Fruit fly (Drosophila melanogaster) whole organism, pupa: ENCODE results near the gene CG14322.

Experiments used
- CG10348 ChIP-seq: fragments of 200-800 bp; sonication (Bioruptor generic); IDR thresholded peaks from 2 replicates; pipeline ENCODE4 v1.3.6; 2022; ENCODE audit warnings: missing biosample characterization, missing genetic modification characterization
- CG12605 ChIP-seq: fragments of 200-800 bp; sonication (Bioruptor generic); IDR thresholded peaks from 2 replicates; pipeline ENCODE4 v1.3.6; 2022; ENCODE audit warnings: missing biosample characterization, missing genetic modification characterization
- CG13204 ChIP-seq: fragments of 200-800 bp; sonication (Bioruptor generic); optimal IDR thresholded peaks from 2 replicates; lab custom pipeline; 2018; ENCODE audit warnings: missing biosample characterization, mild to moderate bottlenecking, missing genetic modification characterization, moderate library complexity
- CG14655 ChIP-seq: fragments of 200-800 bp; sonication (Bioruptor generic); optimal IDR thresholded peaks from 3 replicates; lab custom pipeline; 2017; ENCODE audit warnings: mild to moderate bottlenecking, missing biosample characterization, missing genetic modification reagents, missing genetic modification characterization
- CG15710 ChIP-seq: fragments of 200-800 bp; sonication (Bioruptor generic); optimal IDR thresholded peaks from 2 replicates; lab custom pipeline; 2018; ENCODE audit warnings: missing biosample characterization, mild to moderate bottlenecking, missing genetic modification characterization, moderate library complexity
- CG17806 ChIP-seq: fragments of 200-800 bp; sonication (Bioruptor generic); optimal IDR thresholded peaks from 2 replicates; lab custom pipeline; 2018; ENCODE audit warnings: missing biosample characterization, mild to moderate bottlenecking, missing genetic modification characterization, moderate library complexity
- CG32121 ChIP-seq: fragments of 200-800 bp; sonication (Bioruptor generic); IDR thresholded peaks from 2 replicates; pipeline ENCODE4 v1.3.6; 2022; ENCODE audit warnings: missing biosample characterization, missing genetic modification characterization
- CG34367 ChIP-seq: fragments of 200-800 bp; sonication (Bioruptor generic); optimal IDR thresholded peaks from 2 replicates; lab custom pipeline; 2018; ENCODE audit warnings: missing biosample characterization, mild to moderate bottlenecking, missing genetic modification characterization
- CG4496 ChIP-seq: fragments of 200-800 bp; sonication (Bioruptor generic); IDR thresholded peaks from 3 replicates; pipeline ENCODE4 v1.3.6; 2022; ENCODE audit warnings: missing biosample characterization, missing genetic modification characterization
- CG8159 ChIP-seq: fragments of 200-800 bp; sonication (Bioruptor generic); optimal IDR thresholded peaks from 3 replicates; lab custom pipeline; 2018; ENCODE audit warnings: missing biosample characterization, mild to moderate bottlenecking, missing genetic modification characterization, moderate library complexity
- CG8301 ChIP-seq: fragments of 200-800 bp; sonication (Bioruptor generic); optimal IDR thresholded peaks from 2 replicates; lab custom pipeline; 2018; ENCODE audit warnings: missing biosample characterization, mild to moderate bottlenecking, missing genetic modification characterization
- CG9948 ChIP-seq: fragments of 200-800 bp; sonication (Bioruptor generic); optimal IDR thresholded peaks from 2 replicates; lab custom pipeline; 2018; ENCODE audit warnings: missing biosample characterization, mild to moderate bottlenecking, missing genetic modification characterization, moderate library complexity
- D1 ChIP-seq: fragments of 200-800 bp; sonication (Bioruptor generic); optimal IDR thresholded peaks from 2 replicates; lab custom pipeline; 2018; ENCODE audit warnings: missing biosample characterization, mild to moderate bottlenecking, missing genetic modification characterization, moderate library complexity
- EcR ChIP-seq: fragments of 200-800 bp; sonication (Bioruptor generic); optimal IDR thresholded peaks from 3 replicates; lab custom pipeline; 2019; ENCODE audit warnings: missing biosample characterization, missing genetic modification characterization, mild to moderate bottlenecking, moderate library complexity, missing genetic modification reagents
- Ets98B ChIP-seq: fragments of 200-800 bp; sonication (Bioruptor generic); IDR thresholded peaks from 2 replicates; pipeline ENCODE4 v1.3.6; 2022; ENCODE audit warnings: missing biosample characterization, missing genetic modification characterization
- Pif1A ChIP-seq: fragments of 200-800 bp; sonication (Bioruptor generic); optimal IDR thresholded peaks from 3 replicates; lab custom pipeline; 2016; ENCODE audit warnings: missing biosample characterization, missing genetic modification characterization
- Pif1B ChIP-seq: fragments of 200-800 bp; sonication (Bioruptor generic); optimal IDR thresholded peaks from 3 replicates; lab custom pipeline; 2016; ENCODE audit warnings: missing biosample characterization, missing genetic modification characterization
- Snoo ChIP-seq: fragments of 200-800 bp; sonication (Bioruptor generic); optimal IDR thresholded peaks from 3 replicates; lab custom pipeline; 2017; ENCODE audit warnings: missing biosample characterization, mild to moderate bottlenecking, missing genetic modification characterization, inconsistent platforms
- fd96Ca ChIP-seq: fragments of 200-800 bp; sonication (Bioruptor generic); IDR thresholded peaks from 3 replicates; pipeline ENCODE4 v1.3.6; 2022; ENCODE audit warnings: missing biosample characterization, missing genetic modification characterization
- gl ChIP-seq: fragments of 200-800 bp; sonication (Bioruptor generic); optimal IDR thresholded peaks from 2 replicates; lab custom pipeline; 2018; ENCODE audit warnings: missing biosample characterization, mild to moderate bottlenecking, missing genetic modification characterization
- rn ChIP-seq: fragments of 200-800 bp; sonication (Bioruptor generic); IDR thresholded peaks from 2 replicates; pipeline ENCODE4 v1.3.6; 2022; ENCODE audit warnings: missing biosample characterization, missing genetic modification characterization

CG14322 gene

DNA sequence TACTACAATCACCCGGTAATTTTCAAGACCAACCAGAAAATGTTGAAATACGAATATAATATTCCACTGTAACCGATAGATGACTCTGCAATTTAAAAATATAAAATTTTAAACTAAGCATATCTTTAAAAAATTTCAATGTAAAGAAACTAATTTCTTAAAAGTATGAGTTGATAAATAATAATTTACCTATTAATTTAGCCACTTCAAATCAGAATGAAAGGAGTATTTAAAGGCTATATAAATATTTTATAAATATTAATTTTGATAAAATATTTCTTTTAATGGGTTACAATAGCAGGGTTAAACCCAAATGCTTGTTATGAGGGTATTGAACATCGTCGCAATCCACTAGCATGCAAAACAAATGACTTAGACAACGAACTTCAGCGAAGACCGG lies 35.6 kb upstream of the CG14322 start:
- TF ChIP-seq fd96Ca (GFP tag; lab: Robert Waterston, UW) (no peak), CG8159 (tag; lab: Kevin White, UChicago) (no peak), CG14655 (GFP tag; lab: Kevin White, UChicago) (no peak), D1 (no peak), CG12605 (GFP tag; lab: Robert Waterston, UW) (no peak), Pif1A (no peak), rn (GFP tag; lab: Robert Waterston, UW) (no peak), CG10348 (GFP tag; lab: Robert Waterston, UW) (no peak), Pif1B (GFP tag; lab: Kevin White, UChicago) (no peak), CG9948 (tag; lab: Kevin White, UChicago) (no peak), EcR (GFP tag; lab: Kevin White, UChicago) (no peak), CG32121 (GFP tag; lab: Robert Waterston, UW) (no peak), CG17806 (tag; lab: Kevin White, UChicago) (no peak), CG13204 (GFP tag; lab: Kevin White, UChicago) (no peak), CG4496 (GFP tag; lab: Robert Waterston, UW) (no peak), Ets98B (no peak)

- TF ChIP-seq CG17806 (tag; lab: Kevin White, UChicago) = no peak
- no peak for TF ChIP-seq CG13204 (GFP tag; lab: Kevin White, UChicago)
- TF ChIP-seq gl (tag; lab: Kevin White, UChicago) = no peak
- no peak for TF ChIP-seq CG9948 (tag; lab: Kevin White, UChicago)
- TF ChIP-seq CG34367 = no peak
- TF ChIP-seq CG14655 (GFP tag; lab: Kevin White, UChicago) = no peak
- TF ChIP-seq Snoo (tag; lab: Kevin White, UChicago) = no peak
- TF ChIP-seq EcR (GFP tag; lab: Kevin White, UChicago) = no peak
- no peak for TF ChIP-seq CG10348 (GFP tag; lab: Robert Waterston, UW)
- TF ChIP-seq Pif1B (GFP tag; lab: Kevin White, UChicago) = no peak
- no peak for TF ChIP-seq CG4496 (GFP tag; lab: Robert Waterston, UW)
- no peak for TF ChIP-seq CG8159 (tag; lab: Kevin White, UChicago)
- TF ChIP-seq rn (GFP tag; lab: Robert Waterston, UW) = no peak
- TF ChIP-seq CG8301 (tag; lab: Kevin White, UChicago) = no peak
- no peak for TF ChIP-seq fd96Ca (GFP tag; lab: Robert Waterston, UW)
- no peak for TF ChIP-seq D1
- TF ChIP-seq CG32121 (GFP tag; lab: Robert Waterston, UW) = no peak
- no peak for TF ChIP-seq CG15710 (tag; lab: Kevin White, UChicago)
Measured at dm6 chr3R:17612587-17612986, 34.9 kb upstream of the CG14322 start, which contains the start of gene CG34281. TSS of gene CG34281 (plus strand) at chr3R:17612887.

dm6 chr3R:17613549-17613948 lies 33.9 kb upstream of the CG14322 start, which contains the start of gene CG14327:
TSS of gene CG14327 (plus strand) at chr3R:17613709.
- TF ChIP-seq CG17806 (tag; lab: Kevin White, UChicago) (no peak), EcR (GFP tag; lab: Kevin White, UChicago) (peak; percentile 75)

DNA sequence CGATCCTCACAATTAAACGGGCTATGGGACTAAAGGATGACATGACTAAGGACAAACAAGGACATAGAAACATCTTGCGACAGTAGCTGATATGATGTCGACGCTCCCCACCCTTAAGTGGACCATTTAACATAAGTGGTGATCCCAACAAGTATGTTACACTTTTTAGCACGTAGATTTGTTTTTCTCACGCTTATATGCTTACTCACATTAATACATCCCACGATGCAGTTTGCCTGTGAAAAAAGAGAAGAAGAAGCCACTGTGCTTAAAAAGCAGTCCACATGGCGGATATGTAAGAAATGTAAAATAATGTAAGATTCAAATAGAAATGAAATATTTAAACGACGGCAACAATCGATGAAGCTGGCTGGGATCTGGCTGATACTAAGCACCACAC lies 32.4 kb upstream of the CG14322 start:
- TF ChIP-seq gl (tag; lab: Kevin White, UChicago) (peak; percentile 10), Snoo (tag; lab: Kevin White, UChicago) (no peak)

- TF ChIP-seq fd96Ca (GFP tag; lab: Robert Waterston, UW) (no peak), CG8301 (tag; lab: Kevin White, UChicago) (no peak), D1 (no peak), CG32121 (GFP tag; lab: Robert Waterston, UW) (no peak), CG9948 (tag; lab: Kevin White, UChicago) (no peak), Ets98B (no peak), CG34367 (no peak), Snoo (tag; lab: Kevin White, UChicago) (no peak), CG15710 (tag; lab: Kevin White, UChicago) (no peak), rn (GFP tag; lab: Robert Waterston, UW) (no peak), CG10348 (GFP tag; lab: Robert Waterston, UW) (no peak), CG4496 (GFP tag; lab: Robert Waterston, UW) (no peak), Pif1B (GFP tag; lab: Kevin White, UChicago) (no peak), gl (tag; lab: Kevin White, UChicago) (no peak), EcR (GFP tag; lab: Kevin White, UChicago) (no peak), CG12605 (GFP tag; lab: Robert Waterston, UW) (no peak), CG17806 (tag; lab: Kevin White, UChicago) (no peak)
Measured at dm6 chr3R:17615746-17616145, 31.7 kb upstream of the CG14322 start.

DNA sequence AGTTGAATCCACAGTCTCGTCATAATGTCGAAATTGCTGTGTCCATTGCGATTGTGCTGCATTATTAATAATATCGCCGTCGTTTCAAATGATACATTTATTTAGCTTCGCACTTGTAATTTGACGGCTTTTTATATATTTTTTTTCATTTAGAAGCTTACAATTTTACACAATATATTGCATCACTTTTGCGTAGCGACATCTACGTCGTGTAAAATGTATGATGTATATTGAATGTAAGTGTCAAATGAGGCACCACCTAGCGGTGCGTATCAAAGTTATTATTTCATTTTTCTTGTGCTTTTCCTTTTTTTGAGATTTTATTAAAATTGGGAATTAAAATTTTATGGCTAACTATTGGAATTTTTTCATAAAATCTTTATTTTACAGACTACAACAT lies 30.9 kb upstream of the CG14322 start:
- TF ChIP-seq CG14655 (GFP tag; lab: Kevin White, UChicago) = peak; percentile 9
- 0 out of 3 replicates have a peak, but pooled peaks have one; percentile 19 for TF ChIP-seq CG4496 (GFP tag; lab: Robert Waterston, UW)
- no peak for TF ChIP-seq Ets98B
- no peak for TF ChIP-seq CG13204 (GFP tag; lab: Kevin White, UChicago)
- TF ChIP-seq CG12605 (GFP tag; lab: Robert Waterston, UW) = no peak
- TF ChIP-seq CG34367 = no peak
